Worm (Caenorhabditis elegans) whole organism, L4 larva: ENCODE data around the gene lys-8.

Source experiments
- F44E2.7 ChIP-seq: fragments of 200-800 bp; sonication (Bioruptor generic); IDR thresholded peaks from 2 replicates; pipeline ENCODE4 v2.1.2; 2022; ENCODE audit warnings: missing genetic modification characterization, missing compliant biosample characterization
- ama-1 ChIP-seq: fragments of 150-350 bp; optimal IDR thresholded peaks from 2 replicates; lab custom pipeline; 2014; ENCODE audit warnings: inconsistent platforms, mixed read lengths
- daf-8 ChIP-seq: fragments of 200-800 bp; sonication (Bioruptor generic); IDR thresholded peaks from 2 replicates; pipeline ENCODE4 v1.3.6; 2022; ENCODE audit warnings: missing genetic modification characterization, missing compliant biosample characterization
- jun-1 ChIP-seq: fragments of 150-350 bp; optimal IDR thresholded peaks from 2 replicates; lab custom pipeline; 2014; ENCODE audit warnings: missing biosample characterization, missing genetic modification reagents, missing genetic modification characterization
- nhr-48 ChIP-seq: sonication (generic microtip); optimal IDR thresholded peaks from 2 replicates; lab custom pipeline; 2016; ENCODE audit warnings: mild to moderate bottlenecking, missing genetic modification characterization, missing compliant biosample characterization
- pha-4 ChIP-seq, 2 experiments: fragments of 150-350 bp in 1 of 2; fragments of 200-800 bp in 1 of 2; sonication (Bioruptor generic) in 1 of 2; IDR thresholded peaks in 1 of 2; optimal IDR thresholded peaks in 1 of 2; 2 replicates each; pipeline versions ENCODE4 v1.3.6 to Lab custom; 2014 to 2022; ENCODE audit warnings: missing genetic modification characterization in 2 of 2, missing genetic modification reagents in 2 of 2, missing biosample characterization in 1 of 2, missing compliant biosample characterization in 1 of 2
- unc-62 ChIP-seq, 3 experiments: fragments of 150-350 bp in 1 of 3; sonication (generic microtip); optimal IDR thresholded peaks in 2 of 3; peaks in 1 of 3; 1 replicate in 1 of 3; 2 replicates in 2 of 3; lab custom pipeline; 2014 to 2017; ENCODE audit warnings: missing biosample characterization in 3 of 3, missing genetic modification characterization in 3 of 3, missing genetic modification reagents in 3 of 3, missing genotype in 1 of 3

DNA sequence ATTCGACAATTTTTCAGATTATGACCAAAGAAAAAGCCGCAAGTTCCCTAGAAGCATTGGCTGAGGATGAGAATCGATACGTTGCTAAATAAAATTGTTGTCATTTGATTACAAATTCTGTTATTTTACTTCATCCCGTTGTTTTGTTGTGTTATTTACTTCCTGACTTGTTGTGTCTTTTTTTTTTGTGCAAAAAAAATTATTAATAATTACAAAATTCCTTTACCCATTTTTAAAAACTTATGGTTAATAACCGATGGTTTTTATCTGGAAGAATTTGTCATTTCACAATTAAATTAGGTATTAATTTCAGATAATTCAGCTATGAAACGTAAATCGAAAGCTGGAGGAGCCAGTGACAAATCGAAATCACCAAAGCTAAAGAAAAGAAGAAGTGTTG lies 10.3 kb downstream of the lys-8 start, which contains the start of gene C17G10.1:
- TF ChIP-seq daf-8 (no peak), pha-4 (GFP tag; IDR thresholded peaks at IDR 0.05; lab: Robert Waterston, UW) (no peak), pha-4 (tag; optimal IDR thresholded peaks at IDR 0.05; lab: Kevin White, UChicago) (no peak), jun-1 (tag; lab: Kevin White, UChicago) (no peak), nhr-48 (tag; lab: Kevin White, UChicago) (no peak), ama-1 (no peak), unc-62 (GFP tag; optimal IDR thresholded peaks at IDR 0.05 in 1 of 2; lab: Kevin White, UChicago) (no peak), unc-62 (tag; optimal IDR thresholded peaks at IDR 0.05; lab: Kevin White, UChicago) (no peak), F44E2.7 (no peak)
